Worm (Caenorhabditis elegans) whole organism, midembryonic: ENCODE results near the gene mrck-1.

Experiments
- T22C8.4 ChIP-seq: fragments of 200-800 bp; sonication (Bioruptor generic); IDR thresholded peaks from 2 replicates; pipeline ENCODE4 v1.3.6; 2022; ENCODE audit warnings: missing genetic modification characterization, missing compliant biosample characterization
- flt-1 ChIP-seq: fragments of 200-800 bp; sonication (Bioruptor generic); IDR thresholded peaks from 2 replicates; pipeline ENCODE4 v1.3.6; 2022; ENCODE audit warnings: missing genetic modification characterization, missing compliant biosample characterization
- klf-2 ChIP-seq: fragments of 200-800 bp; sonication (Bioruptor generic); conservative IDR thresholded peaks from 2 replicates; pipeline ENCODE4 v1.3.6; 2022; ENCODE audit warnings: missing genetic modification reagents, missing genetic modification characterization, missing compliant biosample characterization

- TF ChIP-seq flt-1 (GFP tag; lab: Robert Waterston, UW) (no peak), T22C8.4 (GFP tag; lab: Robert Waterston, UW) (no peak), klf-2 (GFP tag; lab: Robert Waterston, UW) (no peak)
Observed at ce11 chrV:6259139-6259538, 7.9 kb downstream of the mrck-1 start, which contains the start of gene K08B12.1.
